Fruit fly (Drosophila melanogaster): ENCODE measurements around the gene mgl.

Gene mgl

DNA sequence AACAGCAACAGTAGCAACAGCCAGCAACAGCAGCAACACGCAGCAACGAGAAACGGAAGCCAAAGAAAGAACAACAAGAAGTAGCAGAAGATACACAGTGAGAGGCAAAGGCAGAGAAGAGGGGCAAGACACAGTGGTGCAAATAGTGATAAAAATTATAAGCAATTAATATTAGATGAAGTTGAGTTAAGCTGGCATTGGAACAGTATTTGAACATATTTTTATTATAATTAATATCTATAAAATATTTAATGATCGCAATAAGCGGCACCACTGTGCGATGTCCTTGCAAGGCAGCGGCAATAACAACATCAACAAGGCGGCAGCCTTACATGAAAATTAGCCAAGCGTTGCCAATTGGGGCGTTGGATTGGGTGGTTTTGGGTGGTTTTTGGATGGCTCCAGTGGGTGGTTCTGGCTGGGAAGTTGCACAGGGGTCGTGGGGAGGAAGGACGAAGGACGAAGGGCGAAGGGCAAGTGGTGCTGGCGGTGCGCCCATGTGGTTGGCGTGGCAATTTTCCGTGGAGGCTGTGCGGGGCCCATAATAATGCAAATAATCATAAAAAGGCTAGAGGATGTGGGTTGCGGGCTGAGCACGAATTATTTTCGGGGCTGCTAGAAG lies 68.4 kb downstream of the mgl start (continued):
- TF ChIP-seq CG12299 (tag; optimal IDR thresholded peaks at IDR 0.05) (no peak), Meics (GFP tag; optimal IDR thresholded peaks at IDR 0.05) (peak; percentile 61), CG10366 (GFP tag; IDR thresholded peaks at IDR 0.05) (peak; percentile 58), H15 (GFP tag; IDR thresholded peaks at IDR 0.05) (peak; percentile 28; the same call in 1 of the 3 replicates), CG10979 (tag; optimal IDR thresholded peaks at IDR 0.05) (no peak), gem (tag; optimal IDR thresholded peaks at IDR 0.05) (peak; percentile 47), run (tag; optimal IDR thresholded peaks at IDR 0.05) (no peak), CoRest (tag; optimal IDR thresholded peaks at IDR 0.05) (peak; percentile 14), Fer3 (tag; optimal IDR thresholded peaks at IDR 0.05) (peak; percentile 18), crol (GFP tag; IDR thresholded peaks at IDR 0.05) (peak; percentile 45; the same call in 1 of the 2 replicates), pan (optimal IDR thresholded peaks at IDR 0.05) (no peak), pan (GFP tag; optimal IDR thresholded peaks at IDR 0.05 in 1 of 2, IDR thresholded peaks at IDR 0.05 in 1 of 2) (peak in 1 of 2 experiments; percentile 80), CG2202 (tag; optimal IDR thresholded peaks at IDR 0.05) (no peak), ara (GFP tag; IDR thresholded peaks at IDR 0.05) (peak; percentile 61; the same call in 1 of the 2 replicates), scrt (GFP tag; optimal IDR thresholded peaks at IDR 0.05) (peak; percentile 8), sens (GFP tag) (peak; percentile 17), ranshi (GFP tag; IDR thresholded peaks at IDR 0.05) (0 out of 2 replicates have a peak, but pooled peaks have one; percentile 34), CG8765 (GFP tag; IDR thresholded peaks at IDR 0.05) (peak; percentile 72), Oli (tag; optimal IDR thresholded peaks at IDR 0.05) (peak; percentile 31), CG11696 (GFP tag; IDR thresholded peaks at IDR 0.05) (peak; percentile 63), NfI (GFP tag; optimal IDR thresholded peaks at IDR 0.05) (peak; percentile 47), CG11560 (tag; IDR thresholded peaks at IDR 0.05) (0 out of 3 replicates have a peak, but pooled peaks have one; percentile 29), CG9797 (GFP tag; optimal IDR thresholded peaks at IDR 0.05) (no peak), NFAT (GFP tag; IDR thresholded peaks at IDR 0.05) (0 out of 2 replicates have a peak, but pooled peaks have one; percentile 15), Adf1 (GFP tag; IDR thresholded peaks at IDR 0.05) (peak; percentile 24; the same call in 1 of the 2 replicates), CG13424 (tag; optimal IDR thresholded peaks at IDR 0.05) (peak; percentile 28), CHES-1-like (GFP tag; optimal IDR thresholded peaks at IDR 0.05) (no peak), CG3847 (GFP tag; IDR thresholded peaks at IDR 0.05) (no peak), Xrp1 (GFP tag; IDR thresholded peaks at IDR 0.05) (peak; percentile 68), jigr1 (GFP tag; IDR thresholded peaks at IDR 0.05) (peak; percentile 46; the same call in 1 of the 3 replicates), kah (GFP tag; optimal IDR thresholded peaks at IDR 0.05) (no peak), Hand (GFP tag; optimal IDR thresholded peaks at IDR 0.05) (peak; percentile 72), zfh1 (GFP tag; IDR thresholded peaks at IDR 0.05) (peak; percentile 76; the same call in 2 of the 3 replicates), trh (GFP tag; optimal IDR thresholded peaks at IDR 0.05) (no peak), HLHmδ (GFP tag; optimal IDR thresholded peaks at IDR 0.05) (no peak), CG33557 (GFP tag; optimal IDR thresholded peaks at IDR 0.05) (no peak), cwo (GFP tag; optimal IDR thresholded peaks at IDR 0.05) (peak; percentile 60), Sox102F (GFP tag; optimal IDR thresholded peaks at IDR 0.05) (peak; percentile 45), Oaz (GFP tag; IDR thresholded peaks at IDR 0.05) (no peak), Xbp1 (GFP tag; optimal IDR thresholded peaks at IDR 0.05) (peak; percentile 2), Blimp-1 (GFP tag; optimal IDR thresholded peaks at IDR 0.05) (no peak), CG12236 (GFP tag; optimal IDR thresholded peaks at IDR 0.05) (no peak), seq (GFP tag; IDR thresholded peaks at IDR 0.05) (0 out of 2 replicates have a peak, but pooled peaks have one; percentile 36), Nf-YB (GFP tag; optimal IDR thresholded peaks at IDR 0.05) (no peak), tna (GFP tag; IDR thresholded peaks at IDR 0.05; ENCODE audit: partially characterized antibody) (no peak), CG17385 (GFP tag; optimal IDR thresholded peaks at IDR 0.05) (peak; percentile 31), CG6765 (GFP tag; optimal IDR thresholded peaks at IDR 0.05) (peak; percentile 10), Dip2 (GFP tag; IDR thresholded peaks at IDR 0.05) (no peak), ATbp (GFP tag; optimal IDR thresholded peaks at IDR 0.05) (peak; percentile 26)

All from whole organism, embryonic.